Worm (Caenorhabditis elegans) whole organism, late embryonic: ENCODE results near the gene C39B5.14.

ENCODE experiments used
- Y22D7AL.16 ChIP-seq: sonication (generic microtip); optimal IDR thresholded peaks from 2 replicates; lab custom pipeline; 2016; ENCODE audit warnings: missing genetic modification characterization, missing compliant biosample characterization
- ahr-1 ChIP-seq: sonication (generic microtip); optimal IDR thresholded peaks from 2 replicates; lab custom pipeline; 2016; ENCODE audit warnings: missing genetic modification characterization, missing compliant biosample characterization
- ama-1 ChIP-seq: fragments of 150-350 bp; optimal IDR thresholded peaks from 2 replicates; lab custom pipeline; 2014
- ceh-2 ChIP-seq: sonication (generic microtip); optimal IDR thresholded peaks from 2 replicates; lab custom pipeline; 2016; ENCODE audit warnings: missing genotype, missing genetic modification characterization, missing compliant biosample characterization
- ceh-22 ChIP-seq: sonication (generic microtip); optimal IDR thresholded peaks from 2 replicates; lab custom pipeline; 2017; ENCODE audit warnings: missing biosample characterization, missing genetic modification characterization
- dve-1 ChIP-seq: sonication (generic microtip); optimal IDR thresholded peaks from 2 replicates; lab custom pipeline; 2017; ENCODE audit warnings: antibody characterized with exemption, mild to moderate bottlenecking, missing genetic modification characterization, missing compliant biosample characterization
- elt-4 ChIP-seq: sonication (generic microtip); optimal IDR thresholded peaks from 2 replicates; lab custom pipeline; 2016; ENCODE audit warnings: missing genetic modification characterization, missing compliant biosample characterization
- madf-2 ChIP-seq: sonication (generic microtip); optimal IDR thresholded peaks from 2 replicates; lab custom pipeline; 2017; ENCODE audit warnings: missing genetic modification characterization, missing compliant biosample characterization
- pha-4 ChIP-seq: fragments of 150-350 bp; optimal IDR thresholded peaks from 2 replicates; lab custom pipeline; 2018; ENCODE audit warnings: missing biosample characterization, missing genetic modification reagents, missing genetic modification characterization
- pqm-1 ChIP-seq: sonication (generic microtip); optimal IDR thresholded peaks from 2 replicates; lab custom pipeline; 2016; ENCODE audit warnings: missing genetic modification characterization, missing compliant biosample characterization
- ref-2 ChIP-seq: sonication (generic microtip); optimal IDR thresholded peaks from 2 replicates; lab custom pipeline; 2016; ENCODE audit warnings: missing genetic modification characterization, missing compliant biosample characterization
- syd-9 ChIP-seq: sonication (generic microtip); optimal IDR thresholded peaks from 2 replicates; lab custom pipeline; 2016; ENCODE audit warnings: mild to moderate bottlenecking, missing genetic modification characterization, moderate library complexity, missing compliant biosample characterization
- tbx-2 ChIP-seq: sonication (generic microtip); optimal IDR thresholded peaks from 2 replicates; lab custom pipeline; 2016; ENCODE audit warnings: missing genetic modification characterization, missing compliant biosample characterization
- unc-3 ChIP-seq, 2 experiments: fragments of 200-800 bp in 1 of 2; sonication (Bioruptor generic) in 1 of 2; sonication (generic microtip) in 1 of 2; conservative IDR thresholded peaks in 1 of 2; optimal IDR thresholded peaks in 1 of 2; 2 replicates each; pipeline versions ENCODE4 v1.3.6 to Lab custom; 2016 to 2022; ENCODE audit warnings: missing compliant biosample characterization in 2 of 2, missing genetic modification characterization in 2 of 2, missing genetic modification reagents in 1 of 2

ce11 chrIII:2197706-2198105 is 13.5 kb upstream of the C39B5.14 start, which contains the start of gene C39B5.6:
- TF ChIP-seq unc-3 (GFP tag; conservative IDR thresholded peaks at IDR 0.05; lab: Robert Waterston, UW) (no peak), unc-3 (tag; optimal IDR thresholded peaks at IDR 0.05; lab: Kevin White, UChicago) (no peak), pqm-1 (tag; lab: Kevin White, UChicago) (no peak), ahr-1 (tag; lab: Kevin White, UChicago) (no peak), ceh-22 (tag; lab: Kevin White, UChicago) (no peak), dve-1 (tag; lab: Kevin White, UChicago) (no peak), ama-1 (lab: Kevin White, UChicago) (no peak), syd-9 (tag; lab: Kevin White, UChicago) (no peak), tbx-2 (no peak), elt-4 (no peak), Y22D7AL.16 (tag; lab: Kevin White, UChicago) (no peak), madf-2 (tag; lab: Kevin White, UChicago) (no peak), ref-2 (tag; lab: Kevin White, UChicago) (no peak), pha-4 (no peak), ceh-2 (tag; lab: Kevin White, UChicago) (no peak)
